Fruit fly (Drosophila melanogaster): ENCODE results near the gene sordd1.

The sordd1 gene

DNA sequence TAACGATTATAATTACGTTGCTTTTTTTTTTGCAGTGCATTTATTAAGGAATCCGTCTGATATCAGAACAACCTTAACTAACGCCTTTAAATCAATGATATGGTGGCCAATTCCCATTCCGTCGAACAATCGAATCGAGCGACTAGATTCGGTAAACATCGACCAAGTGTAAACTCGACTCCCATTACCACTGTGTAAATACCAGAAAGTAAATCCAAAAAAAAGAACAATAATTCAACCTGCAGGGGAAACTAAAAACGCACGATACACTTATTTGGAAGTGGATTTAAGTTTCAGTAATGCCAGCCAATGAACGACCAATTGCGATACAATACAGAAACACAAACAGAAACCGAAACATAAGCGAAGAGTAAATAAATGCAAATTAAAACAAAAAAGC lies 9.7 kb upstream of the sordd1 start (continued):
- no peak for TF ChIP-seq bowl (GFP tag; IDR thresholded peaks at IDR 0.05)
- TF ChIP-seq cg (GFP tag; optimal IDR thresholded peaks at IDR 0.05) = no peak
- TF ChIP-seq MTF-1 (GFP tag; optimal IDR thresholded peaks at IDR 0.05; ENCODE audit: borderline replicate concordance) = peak; percentile 6
- TF ChIP-seq grau (tag; optimal IDR thresholded peaks at IDR 0.05) = no peak
- TF ChIP-seq tll (GFP tag; optimal IDR thresholded peaks at IDR 0.05) = no peak
- TF ChIP-seq E2f1 (GFP tag; IDR thresholded peaks at IDR 0.05) = no peak
- no peak for TF ChIP-seq CG7556 (GFP tag; optimal IDR thresholded peaks at IDR 0.05)
- no peak for TF ChIP-seq CG3407 (GFP tag; optimal IDR thresholded peaks at IDR 0.05)

DNA sequence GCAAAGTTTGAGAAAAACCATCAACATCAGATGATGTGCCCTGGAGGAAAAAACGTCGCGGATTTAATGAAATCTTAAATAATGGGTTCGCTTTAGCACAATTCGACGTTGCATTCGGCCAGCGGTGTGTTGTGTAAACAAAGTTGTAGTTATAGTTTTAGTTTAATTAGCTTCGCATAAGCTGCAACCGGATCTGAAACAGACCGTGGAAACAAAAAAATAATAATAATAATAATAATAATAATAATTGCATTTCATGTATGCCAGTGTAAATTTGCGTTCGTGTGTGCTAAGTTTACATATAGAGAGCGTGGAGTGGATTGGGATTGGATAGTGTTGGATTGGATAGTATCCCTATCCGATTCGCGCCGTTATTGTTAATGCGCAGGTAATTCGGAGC lies 9.0 kb upstream of the sordd1 start:
- TF ChIP-seq hb (GFP tag; IDR thresholded peaks at IDR 0.05; ENCODE audit: partially characterized antibody) = no peak
- TF ChIP-seq row (GFP tag; IDR thresholded peaks at IDR 0.05) = 0 out of 3 replicates have a peak, but pooled peaks have one; percentile 8
- TF ChIP-seq ftz-f1 (GFP tag; optimal IDR thresholded peaks at IDR 0.05) = no peak
- peak; percentile 8 for TF ChIP-seq CG11504 (tag; optimal IDR thresholded peaks at IDR 0.05)
- peak; percentile 9 for TF ChIP-seq CG6765 (GFP tag; optimal IDR thresholded peaks at IDR 0.05)
- 0 out of 2 replicates have a peak, but pooled peaks have one; percentile 20 for TF ChIP-seq Drgx (GFP tag; IDR thresholded peaks at IDR 0.05)
- peak; percentile 10 for TF ChIP-seq CG2678 (tag; optimal IDR thresholded peaks at IDR 0.05)

- TF ChIP-seq bbx (GFP tag; IDR thresholded peaks at IDR 0.05; ENCODE audit: partially characterized antibody) = no peak
- no peak for TF ChIP-seq CG15601 (tag; optimal IDR thresholded peaks at IDR 0.05)
- no peak for TF ChIP-seq CG11398 (GFP tag; optimal IDR thresholded peaks at IDR 0.05)
- no peak for TF ChIP-seq az2 (GFP tag; optimal IDR thresholded peaks at IDR 0.05)
- no peak for TF ChIP-seq CG18599 (GFP tag; optimal IDR thresholded peaks at IDR 0.05)
- TF ChIP-seq Jarid2 (GFP tag; optimal IDR thresholded peaks at IDR 0.05) = peak; percentile 78
- peak in 1 of 3 experiments; percentile 16 for TF ChIP-seq lola (GFP tag; optimal IDR thresholded peaks at IDR 0.05)
- peak; percentile 12 for TF ChIP-seq CoRest (tag; optimal IDR thresholded peaks at IDR 0.05)
- TF ChIP-seq CG13775 (GFP tag; optimal IDR thresholded peaks at IDR 0.05) = no peak
- TF ChIP-seq CG2202 (tag; optimal IDR thresholded peaks at IDR 0.05) = no peak
- no peak for TF ChIP-seq NC2β (GFP tag; optimal IDR thresholded peaks at IDR 0.05)
- no peak for TF ChIP-seq CG12155 (GFP tag; optimal IDR thresholded peaks at IDR 0.05)
- TF ChIP-seq Hr51 (GFP tag; optimal IDR thresholded peaks at IDR 0.05) = peak in 1 of 2 experiments; percentile 5
- TF ChIP-seq CG15514 (GFP tag; optimal IDR thresholded peaks at IDR 0.05) = peak; percentile 83
- TF ChIP-seq CG10267 (tag; optimal IDR thresholded peaks at IDR 0.05) = no peak
- TF ChIP-seq sim (GFP tag; IDR thresholded peaks at IDR 0.05) = no peak
- no peak for TF ChIP-seq CG6254 (GFP tag; optimal IDR thresholded peaks at IDR 0.05)
- TF ChIP-seq E2f2 (GFP tag; IDR thresholded peaks at IDR 0.05) = peak; percentile 81
- 0 out of 3 replicates have a peak, but pooled peaks have one; percentile 11 for TF ChIP-seq Doc3 (GFP tag; IDR thresholded peaks at IDR 0.05; ENCODE audit: partially characterized antibody)
- no peak for TF ChIP-seq CG15696 (tag; optimal IDR thresholded peaks at IDR 0.05)
- TF ChIP-seq Lim3 (GFP tag; IDR thresholded peaks at IDR 0.05) = no peak
- TF ChIP-seq CG10565 (GFP tag; optimal IDR thresholded peaks at IDR 0.05) = no peak
- TF ChIP-seq Bdp1 (GFP tag; optimal IDR thresholded peaks at IDR 0.05) = no peak
- no peak for TF ChIP-seq Mes4 (GFP tag; optimal IDR thresholded peaks at IDR 0.05)
- TF ChIP-seq Fer1 (GFP tag; optimal IDR thresholded peaks at IDR 0.05) = no peak
- TF ChIP-seq rib (GFP tag; IDR thresholded peaks at IDR 0.05) = 0 out of 2 replicates have a peak, but pooled peaks have one; percentile 33
- no peak for TF ChIP-seq CG8281 (tag; optimal IDR thresholded peaks at IDR 0.05)
- no peak for TF ChIP-seq en (GFP tag; optimal IDR thresholded peaks at IDR 0.05)
- TF ChIP-seq mam (GFP tag; optimal IDR thresholded peaks at IDR 0.05) = peak; percentile 8
- no peak for TF ChIP-seq crc (GFP tag; optimal IDR thresholded peaks at IDR 0.05)
These were observed 8.1 kb upstream of the sordd1 start, which contains the start of the genes PGRP-LE and sd for dm6 chrX:15803764-15804563. Gene PGRP-LE (minus strand): TSS chrX:15803880. Gene sd (plus strand): TSS chrX:15804370.
